Worm (Caenorhabditis elegans): ENCODE data around the gene C03B1.6.

ce11 chrX:6337951-6338350 is 12.2 kb upstream of the C03B1.6 start, which contains the start of gene C03B1.13:
- TF ChIP-seq tbx-2 (tag; optimal IDR thresholded peaks at IDR 0.05): no peak
- TF ChIP-seq unc-86 (tag; optimal IDR thresholded peaks at IDR 0.05): no peak
- no peak for TF ChIP-seq nhr-28 (tag; optimal IDR thresholded peaks at IDR 0.05)
